Fruit fly (Drosophila melanogaster): Measurements from ENCODE around the gene CG43391.
A peak's percentile ranks its signal among the peaks of the same experiment; 100 is the strongest.

The CG43391 gene

DNA sequence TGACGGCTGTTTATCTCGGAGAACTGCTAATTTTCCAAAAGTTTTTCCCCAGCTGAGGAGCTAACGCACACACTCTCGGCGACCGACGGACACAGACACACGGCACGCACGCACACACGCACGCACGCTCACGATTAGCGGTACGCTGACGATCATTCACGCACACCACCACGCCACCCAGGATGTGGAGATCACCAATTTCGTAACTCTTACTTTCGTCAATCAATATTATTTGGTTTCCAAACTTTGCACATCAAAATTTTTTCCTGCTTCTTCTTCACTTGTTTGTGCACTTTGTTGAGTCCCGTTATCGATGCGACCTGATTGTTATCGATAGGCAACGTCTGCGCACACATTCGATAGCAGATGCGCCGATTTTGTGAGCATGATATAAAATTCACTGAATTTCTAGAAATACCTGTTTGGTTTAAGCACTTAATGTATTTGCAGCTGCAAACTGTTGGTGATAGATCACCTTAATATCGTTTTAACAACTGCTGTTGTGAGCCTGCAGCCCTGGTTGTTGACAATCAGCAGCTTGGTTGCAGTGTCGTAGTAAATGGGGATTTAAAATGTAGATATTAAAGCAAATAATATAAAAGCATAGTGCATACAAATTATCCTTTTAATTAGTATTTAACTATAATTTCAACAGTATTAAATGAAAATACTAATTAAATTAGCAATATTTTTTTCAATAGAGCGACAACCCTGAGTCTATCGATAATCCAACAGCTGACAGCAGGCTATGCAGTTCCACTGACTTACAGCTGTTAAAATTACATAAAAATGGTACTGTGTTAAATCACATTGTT lies 18.7 kb downstream of the CG43391 start, which contains the start of the genes CG7394 and Mob2:
TSS of gene CG7394 (plus strand) at position 51 of the 815 bp plus-strand sequence.
TSS of gene Mob2 (minus strand) at position 288 of the 815 bp plus-strand sequence.
- TF ChIP-seq rn (GFP tag; IDR thresholded peaks at IDR 0.05): peak; percentile 71
- TF ChIP-seq CG14655 (GFP tag; optimal IDR thresholded peaks at IDR 0.05): peak; percentile 84
- TF ChIP-seq Snoo (tag; optimal IDR thresholded peaks at IDR 0.05): peak; percentile 81
- peak; percentile 81 for TF ChIP-seq CG15710 (tag; optimal IDR thresholded peaks at IDR 0.05)
- TF ChIP-seq CG8301 (tag; optimal IDR thresholded peaks at IDR 0.05): peak; percentile 80
- peak; percentile 80 for TF ChIP-seq CG34367 (tag; optimal IDR thresholded peaks at IDR 0.05)
- TF ChIP-seq Pif1B (GFP tag; optimal IDR thresholded peaks at IDR 0.05): peak; percentile 87
- TF ChIP-seq EcR (GFP tag; optimal IDR thresholded peaks at IDR 0.05): peak; percentile 17
- TF ChIP-seq CG12605 (GFP tag; IDR thresholded peaks at IDR 0.05): peak; percentile 81
- TF ChIP-seq CG13204 (GFP tag; optimal IDR thresholded peaks at IDR 0.05): no peak
- TF ChIP-seq Pif1A (GFP tag; optimal IDR thresholded peaks at IDR 0.05): peak; percentile 88
- peak; percentile 50; the same call in 1 of the 2 replicates for TF ChIP-seq CG10348 (GFP tag; IDR thresholded peaks at IDR 0.05)
- peak; percentile 87 for TF ChIP-seq Ets98B (GFP tag; IDR thresholded peaks at IDR 0.05)
- TF ChIP-seq CG4496 (GFP tag; IDR thresholded peaks at IDR 0.05): peak; percentile 87
- TF ChIP-seq CG17806 (tag; optimal IDR thresholded peaks at IDR 0.05): peak; percentile 87
- TF ChIP-seq gl (tag; optimal IDR thresholded peaks at IDR 0.05): peak; percentile 13
- TF ChIP-seq CG8159 (tag; optimal IDR thresholded peaks at IDR 0.05): peak; percentile 81
- peak; percentile 85 for TF ChIP-seq D1 (tag; optimal IDR thresholded peaks at IDR 0.05)
- TF ChIP-seq fd96Ca (GFP tag; IDR thresholded peaks at IDR 0.05): peak; percentile 90
- peak; percentile 75 for TF ChIP-seq CG9948 (tag; optimal IDR thresholded peaks at IDR 0.05)
- TF ChIP-seq CG32121 (GFP tag; IDR thresholded peaks at IDR 0.05): peak; percentile 86; the same call in 1 of the 2 replicates

DNA sequence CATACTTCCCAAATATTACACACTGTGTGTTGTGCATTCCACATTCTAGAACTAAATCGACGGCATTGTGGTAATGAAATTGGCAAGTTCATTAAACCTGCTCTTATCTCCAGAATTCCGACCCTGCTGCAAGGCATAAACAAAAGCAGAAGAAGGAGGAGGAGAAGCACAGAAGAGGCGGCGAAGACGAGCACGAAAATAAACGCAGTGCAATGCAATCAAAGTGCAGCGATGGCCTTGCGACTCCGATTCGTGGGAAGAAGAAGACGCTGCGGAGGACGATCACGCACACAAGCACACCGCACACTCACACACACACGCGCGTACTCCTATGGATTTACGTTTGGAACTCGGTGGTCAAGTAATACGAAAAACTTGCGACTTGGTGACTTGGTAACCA lies 19.9 kb downstream of the CG43391 start:
- TF ChIP-seq CG13204 (GFP tag; optimal IDR thresholded peaks at IDR 0.05) (peak; percentile 60), gl (tag; optimal IDR thresholded peaks at IDR 0.05) (no peak), CG4496 (GFP tag; IDR thresholded peaks at IDR 0.05) (0 out of 3 replicates have a peak, but pooled peaks have one; percentile 9), EcR (GFP tag; optimal IDR thresholded peaks at IDR 0.05) (peak; percentile 97), CG12605 (GFP tag; IDR thresholded peaks at IDR 0.05) (no peak)

DNA sequence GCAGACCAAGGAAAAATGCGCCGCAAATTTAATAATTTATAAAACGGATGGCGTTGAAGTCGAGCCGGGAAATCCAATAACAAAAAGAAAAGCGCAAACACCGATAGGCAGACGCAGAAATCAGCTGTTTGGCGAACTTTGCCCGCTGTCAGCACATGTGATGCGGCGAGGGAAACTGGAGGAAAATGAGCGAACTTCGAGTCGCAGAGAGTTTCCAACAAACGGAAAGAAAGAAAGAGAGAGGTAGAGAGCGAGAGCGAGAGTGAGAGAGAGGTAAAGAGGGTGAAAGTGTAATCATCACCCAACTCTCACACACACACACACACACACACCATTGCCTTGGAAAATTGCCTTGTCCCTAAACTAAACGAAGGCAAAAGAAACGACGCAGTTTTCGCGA lies 23.6 kb downstream of the CG43391 start:
- peak; percentile 50 for TF ChIP-seq Pif1A (GFP tag; optimal IDR thresholded peaks at IDR 0.05)
- peak; percentile 89 for TF ChIP-seq gl (tag; optimal IDR thresholded peaks at IDR 0.05)
- no peak for TF ChIP-seq CG15710 (tag; optimal IDR thresholded peaks at IDR 0.05)
- peak; percentile 9 for TF ChIP-seq CG9948 (tag; optimal IDR thresholded peaks at IDR 0.05)
- TF ChIP-seq Snoo (tag; optimal IDR thresholded peaks at IDR 0.05): no peak
- peak; percentile 77 for TF ChIP-seq CG14655 (GFP tag; optimal IDR thresholded peaks at IDR 0.05)
- peak; percentile 6 for TF ChIP-seq Pif1B (GFP tag; optimal IDR thresholded peaks at IDR 0.05)
- TF ChIP-seq CG4496 (GFP tag; IDR thresholded peaks at IDR 0.05): peak; percentile 74
- TF ChIP-seq EcR (GFP tag; optimal IDR thresholded peaks at IDR 0.05): peak; percentile 6
- TF ChIP-seq rn (GFP tag; IDR thresholded peaks at IDR 0.05): no peak
- no peak for TF ChIP-seq D1 (tag; optimal IDR thresholded peaks at IDR 0.05)
- TF ChIP-seq CG10348 (GFP tag; IDR thresholded peaks at IDR 0.05): no peak
- TF ChIP-seq CG34367 (tag; optimal IDR thresholded peaks at IDR 0.05): peak; percentile 33
- TF ChIP-seq Ets98B (GFP tag; IDR thresholded peaks at IDR 0.05): peak; percentile 76
- TF ChIP-seq CG13204 (GFP tag; optimal IDR thresholded peaks at IDR 0.05): peak; percentile 73
- TF ChIP-seq fd96Ca (GFP tag; IDR thresholded peaks at IDR 0.05): peak; percentile 78
- peak; percentile 73 for TF ChIP-seq CG8301 (tag; optimal IDR thresholded peaks at IDR 0.05)
- peak; percentile 21 for TF ChIP-seq CG17806 (tag; optimal IDR thresholded peaks at IDR 0.05)
- peak; percentile 84 for TF ChIP-seq CG12605 (GFP tag; IDR thresholded peaks at IDR 0.05)
- peak; percentile 26; the same call in 1 of the 2 replicates for TF ChIP-seq CG32121 (GFP tag; IDR thresholded peaks at IDR 0.05)
- peak; percentile 9 for TF ChIP-seq CG8159 (tag; optimal IDR thresholded peaks at IDR 0.05)

- no peak for TF ChIP-seq fd96Ca (GFP tag; IDR thresholded peaks at IDR 0.05)
- TF ChIP-seq CG9948 (tag; optimal IDR thresholded peaks at IDR 0.05): peak; percentile 8
Observed at dm6 chr3L:11556637-11557036, 24.2 kb downstream of the CG43391 start.

- TF ChIP-seq CG34367 (tag; optimal IDR thresholded peaks at IDR 0.05) (peak; percentile 28), CG8159 (tag; optimal IDR thresholded peaks at IDR 0.05) (peak; percentile 75), Pif1B (GFP tag; optimal IDR thresholded peaks at IDR 0.05) (no peak), fd96Ca (GFP tag; IDR thresholded peaks at IDR 0.05) (peak; percentile 69; the same call in 1 of the 3 replicates), EcR (GFP tag; optimal IDR thresholded peaks at IDR 0.05) (peak; percentile 9), CG17806 (tag; optimal IDR thresholded peaks at IDR 0.05) (peak; percentile 66), CG12605 (GFP tag; IDR thresholded peaks at IDR 0.05) (peak; percentile 47; the same call in 1 of the 2 replicates), CG8301 (tag; optimal IDR thresholded peaks at IDR 0.05) (peak; percentile 82), Pif1A (GFP tag; optimal IDR thresholded peaks at IDR 0.05) (no peak), rn (GFP tag; IDR thresholded peaks at IDR 0.05) (no peak), gl (tag; optimal IDR thresholded peaks at IDR 0.05) (peak; percentile 62), CG10348 (GFP tag; IDR thresholded peaks at IDR 0.05) (no peak), CG4496 (GFP tag; IDR thresholded peaks at IDR 0.05) (peak; percentile 48; the same call in 1 of the 3 replicates), CG13204 (GFP tag; optimal IDR thresholded peaks at IDR 0.05) (peak; percentile 55), Snoo (tag; optimal IDR thresholded peaks at IDR 0.05) (no peak), D1 (tag; optimal IDR thresholded peaks at IDR 0.05) (peak; percentile 17), CG32121 (GFP tag; IDR thresholded peaks at IDR 0.05) (peak; percentile 75), CG15710 (tag; optimal IDR thresholded peaks at IDR 0.05) (peak; percentile 54), CG14655 (GFP tag; optimal IDR thresholded peaks at IDR 0.05) (peak; percentile 71), CG9948 (tag; optimal IDR thresholded peaks at IDR 0.05) (peak; percentile 73), Ets98B (GFP tag; IDR thresholded peaks at IDR 0.05) (peak; percentile 28; the same call in 1 of the 2 replicates)
Observed at dm6 chr3L:11555662-11556460, 25.0 kb downstream of the CG43391 start.

Measured in whole organism, pupa.